Fruit fly (Drosophila melanogaster): Measurements from ENCODE around the gene CG33920.

The CG33920 gene

DNA sequence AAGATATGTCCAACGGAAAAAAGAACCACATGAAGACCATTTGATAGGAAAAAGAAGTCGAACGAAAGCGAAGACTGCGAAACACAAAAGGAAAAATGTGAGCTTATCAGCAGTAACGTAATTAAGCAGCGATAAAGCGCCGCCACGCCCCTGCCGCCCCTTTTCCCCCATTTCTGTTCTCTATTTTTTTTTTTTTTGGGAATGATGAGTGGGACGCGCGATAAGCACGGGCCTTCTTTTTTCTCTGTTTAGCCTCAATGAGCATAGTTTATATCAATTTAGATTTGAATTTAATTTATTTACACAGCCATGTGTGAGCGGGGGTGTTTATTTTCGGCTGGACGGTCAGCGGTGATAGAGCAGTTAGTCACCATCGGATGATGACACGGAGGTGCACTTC, 34.8 kb downstream of the CG33920 start:
- TF ChIP-seq lab (GFP tag; optimal IDR thresholded peaks at IDR 0.05) = peak; percentile 63
- TF ChIP-seq mirr (GFP tag; optimal IDR thresholded peaks at IDR 0.05) = peak; percentile 61
- no peak for TF ChIP-seq fd102C (GFP tag; optimal IDR thresholded peaks at IDR 0.05)
- TF ChIP-seq CG32772 (GFP tag; IDR thresholded peaks at IDR 0.05) = peak; percentile 72
- peak; percentile 81 for TF ChIP-seq crol (GFP tag; IDR thresholded peaks at IDR 0.05)
- TF ChIP-seq grn (GFP tag; optimal IDR thresholded peaks at IDR 0.05) = peak; percentile 60
- TF ChIP-seq sd (tag; optimal IDR thresholded peaks at IDR 0.05) = peak; percentile 79
- TF ChIP-seq CG15514 (GFP tag; optimal IDR thresholded peaks at IDR 0.05) = peak; percentile 22
- TF ChIP-seq sug (tag; optimal IDR thresholded peaks at IDR 0.05) = peak; percentile 61
- TF ChIP-seq Lim3 (GFP tag; IDR thresholded peaks at IDR 0.05) = peak; percentile 59; the same call in 1 of the 2 replicates
- no peak for TF ChIP-seq CG7357 (GFP tag; IDR thresholded peaks at IDR 0.05)
- no peak for TF ChIP-seq Max (GFP tag; optimal IDR thresholded peaks at IDR 0.05)
- peak; percentile 54 for TF ChIP-seq CG34376 (GFP tag; optimal IDR thresholded peaks at IDR 0.05)
- TF ChIP-seq GATAe (GFP tag; conservative IDR thresholded peaks at IDR 0.05) = peak; percentile 97
- TF ChIP-seq fd3F (GFP tag; optimal IDR thresholded peaks at IDR 0.05) = no peak
- peak; percentile 42 for TF ChIP-seq kay (GFP tag; optimal IDR thresholded peaks at IDR 0.05)
- no peak for TF ChIP-seq ftz-f1 (GFP tag; optimal IDR thresholded peaks at IDR 0.05)
- peak; percentile 48 for TF ChIP-seq cwo (GFP tag; optimal IDR thresholded peaks at IDR 0.05)
- TF ChIP-seq sqz (GFP tag; optimal IDR thresholded peaks at IDR 0.05) = peak; percentile 51
- TF ChIP-seq exex (tag; optimal IDR thresholded peaks at IDR 0.05) = peak; percentile 97
- TF ChIP-seq CG18599 (GFP tag; optimal IDR thresholded peaks at IDR 0.05) = peak; percentile 46
- peak; percentile 56; the same call in 1 of the 3 replicates for TF ChIP-seq vnd (GFP tag; IDR thresholded peaks at IDR 0.05; ENCODE audit: partially characterized antibody)
- 0 out of 4 replicates have a peak, but pooled peaks have one; percentile 45 for TF ChIP-seq chinmo (GFP tag; IDR thresholded peaks at IDR 0.05; ENCODE audit: partially characterized antibody)
- peak; percentile 31 for TF ChIP-seq CG10543 (GFP tag; optimal IDR thresholded peaks at IDR 0.05)
- no peak for TF ChIP-seq CG17361 (GFP tag; IDR thresholded peaks at IDR 0.05)
- TF ChIP-seq Gug (GFP tag; IDR thresholded peaks at IDR 0.05) = no peak

DNA sequence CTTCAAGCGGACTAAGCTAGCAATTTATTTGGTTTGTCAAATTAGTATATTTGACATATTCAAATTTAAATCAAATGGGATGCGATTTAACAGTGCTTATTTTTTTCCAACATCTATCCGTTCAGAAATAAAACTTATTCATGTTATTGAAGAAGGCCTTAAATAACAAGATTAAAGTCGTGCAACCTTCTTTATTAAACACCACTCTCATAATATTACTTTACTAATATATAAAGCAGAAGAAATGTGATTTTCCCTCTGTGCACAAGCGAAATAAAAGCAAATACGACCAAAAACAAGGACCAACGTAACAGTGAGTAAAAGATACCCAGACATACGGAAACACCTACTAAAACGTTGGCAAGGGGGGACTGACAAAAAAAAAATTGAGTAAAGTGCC, 38.3 kb downstream of the CG33920 start:
- TF ChIP-seq ftz-f1 (GFP tag; optimal IDR thresholded peaks at IDR 0.05) (no peak), CG14965 (GFP tag; optimal IDR thresholded peaks at IDR 0.05; ENCODE audit: borderline replicate concordance) (no peak), CG8924 (tag; optimal IDR thresholded peaks at IDR 0.05) (no peak), ara (GFP tag; IDR thresholded peaks at IDR 0.05) (no peak), CG6272 (GFP tag; IDR thresholded peaks at IDR 0.05) (no peak), Asciz (GFP tag; optimal IDR thresholded peaks at IDR 0.05) (no peak), CG13775 (GFP tag; optimal IDR thresholded peaks at IDR 0.05) (no peak), Ssrp (tag; optimal IDR thresholded peaks at IDR 0.05) (no peak)

All from whole organism, embryonic.